Fruit fly (Drosophila melanogaster) whole organism: ENCODE measurements around the gene term.

Experiments
- CG8478 ChIP-seq: fragments of >200 bp; optimal IDR thresholded peaks from 2 replicates; lab custom pipeline; 2018; ENCODE audit warnings: inconsistent platforms
- Dll ChIP-seq: fragments of >200 bp; optimal IDR thresholded peaks from 2 replicates; lab custom pipeline; 2017
- EcR ChIP-seq, 2 experiments: fragments of >200 bp; optimal IDR thresholded peaks; 2 replicates each; lab custom pipeline; 2017; ENCODE audit warnings: missing biosample characterization in 2 of 2, missing genetic modification characterization in 2 of 2, missing genetic modification reagents in 2 of 2
- pan ChIP-seq: fragments of >200 bp; optimal IDR thresholded peaks from 2 replicates; lab custom pipeline; 2017
- psq ChIP-seq: fragments of >200 bp; optimal IDR thresholded peaks from 2 replicates; lab custom pipeline; 2017
- usp ChIP-seq: fragments of >200 bp; optimal IDR thresholded peaks from 2 replicates; lab custom pipeline; 2017; ENCODE audit warnings: missing biosample characterization, missing genetic modification characterization, mixed read lengths

term gene

DNA sequence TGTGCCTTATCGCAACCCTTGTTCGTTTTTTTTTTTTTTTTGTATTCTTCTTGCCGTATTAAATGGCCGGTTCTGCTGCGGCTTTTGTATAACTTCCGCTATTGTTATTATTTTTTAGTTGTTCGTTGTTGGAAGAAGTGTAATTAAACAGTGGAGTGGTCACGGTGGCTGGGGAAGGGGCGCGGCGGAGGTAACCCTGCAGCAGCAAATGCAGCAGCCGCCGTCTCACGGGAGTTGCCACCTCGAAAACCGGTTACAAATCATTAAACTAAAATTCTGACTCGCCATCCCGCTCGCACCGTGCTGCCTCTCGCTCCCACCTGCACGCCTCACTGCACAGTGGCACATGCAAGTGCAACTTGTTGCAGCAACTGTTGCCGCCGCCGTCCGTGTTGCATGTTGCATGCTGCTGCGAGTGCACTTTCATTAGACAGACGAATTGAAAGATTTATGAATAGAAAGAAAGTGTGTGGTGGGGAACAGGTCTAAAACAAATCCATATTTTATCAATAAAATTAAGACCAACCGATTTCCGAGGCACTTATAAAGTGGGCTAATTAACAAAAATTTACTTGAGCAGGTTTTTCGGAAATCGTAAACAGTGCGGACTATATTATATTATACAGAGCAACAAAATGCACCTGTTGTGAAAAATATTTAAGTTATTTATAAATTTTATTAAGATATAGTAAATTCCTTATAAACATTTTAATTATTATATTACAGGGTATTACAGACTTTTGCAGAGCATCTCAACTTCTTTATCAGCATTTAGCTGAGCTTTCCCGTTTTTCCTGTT is 34.3 kb upstream of the term start:
- TF ChIP-seq usp (GFP tag; lab: Kevin White, UChicago) (no peak), pan (lab: Kevin White, UChicago) (no peak), psq (lab: Kevin White, UChicago) (no peak)

DNA sequence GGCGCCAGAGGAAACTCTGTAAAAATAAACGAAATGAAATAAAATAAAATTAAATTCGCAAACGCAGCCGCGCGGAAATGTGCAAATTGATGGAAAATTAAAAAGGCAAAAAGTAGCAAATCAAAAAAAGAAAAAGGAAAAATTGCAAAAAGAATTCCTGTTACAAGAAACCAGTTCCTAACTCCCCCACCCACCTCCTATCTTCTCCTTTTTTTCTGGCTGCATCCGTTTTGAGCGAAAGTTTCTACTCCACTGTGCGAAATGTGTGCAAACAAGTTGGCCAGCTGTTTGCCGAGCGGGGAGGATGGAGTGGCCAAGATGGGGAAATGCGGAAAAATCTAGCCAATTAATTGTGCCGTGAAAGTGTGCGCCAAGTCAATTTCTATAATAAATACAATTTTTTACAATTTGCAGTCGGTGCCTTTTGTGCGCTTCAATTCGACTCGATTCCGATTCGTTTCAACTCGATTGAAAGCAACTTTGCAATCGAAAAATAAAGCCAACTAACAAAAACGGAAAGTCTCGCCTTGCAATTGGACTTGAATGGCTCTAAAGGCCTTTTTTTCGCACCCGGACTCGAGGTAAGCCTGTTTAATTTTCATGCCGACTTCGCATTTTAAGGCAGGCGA is 33.0 kb upstream of the term start:
- TF ChIP-seq usp (GFP tag; lab: Kevin White, UChicago) = no peak

DNA sequence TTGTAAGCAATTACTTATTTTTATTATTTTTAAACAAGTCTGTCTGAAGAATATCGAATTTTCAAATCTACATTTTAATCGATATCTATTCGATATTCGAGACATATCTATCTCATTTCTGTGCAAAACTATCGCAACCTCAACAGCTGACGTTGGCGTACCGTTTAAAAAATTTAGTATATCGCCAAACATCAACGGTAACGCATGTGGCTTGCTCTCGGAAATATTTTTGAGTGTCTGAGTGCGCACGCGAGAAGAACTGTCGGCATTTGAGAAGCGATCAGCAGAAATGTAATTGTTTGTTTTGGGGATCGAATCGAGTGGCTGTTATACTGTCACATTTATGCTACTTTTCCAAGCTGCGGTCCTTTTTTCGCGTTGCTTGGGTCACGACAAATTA is 32.2 kb upstream of the term start, which contains the start of gene MYPT-75D:
Gene MYPT-75D, plus strand, starts transcription at position 174 of the 400 bp plus-strand sequence.
- TF ChIP-seq psq (lab: Kevin White, UChicago) (no peak), EcR (GFP tag; optimal IDR thresholded peaks at IDR 0.05; lab: Kevin White, UChicago) (no peak), pan (lab: Kevin White, UChicago) (no peak), Dll (lab: Kevin White, UChicago) (no peak), usp (GFP tag; lab: Kevin White, UChicago) (no peak), CG8478 (lab: Kevin White, UChicago) (no peak)

- no peak for TF ChIP-seq CG8478 (lab: Kevin White, UChicago)
Observed at dm6 chr3L:18622422-18622739, 28.8 kb upstream of the term start, which contains the start of gene bora. TSS of gene bora (plus strand) at chr3L:18622692.

DNA sequence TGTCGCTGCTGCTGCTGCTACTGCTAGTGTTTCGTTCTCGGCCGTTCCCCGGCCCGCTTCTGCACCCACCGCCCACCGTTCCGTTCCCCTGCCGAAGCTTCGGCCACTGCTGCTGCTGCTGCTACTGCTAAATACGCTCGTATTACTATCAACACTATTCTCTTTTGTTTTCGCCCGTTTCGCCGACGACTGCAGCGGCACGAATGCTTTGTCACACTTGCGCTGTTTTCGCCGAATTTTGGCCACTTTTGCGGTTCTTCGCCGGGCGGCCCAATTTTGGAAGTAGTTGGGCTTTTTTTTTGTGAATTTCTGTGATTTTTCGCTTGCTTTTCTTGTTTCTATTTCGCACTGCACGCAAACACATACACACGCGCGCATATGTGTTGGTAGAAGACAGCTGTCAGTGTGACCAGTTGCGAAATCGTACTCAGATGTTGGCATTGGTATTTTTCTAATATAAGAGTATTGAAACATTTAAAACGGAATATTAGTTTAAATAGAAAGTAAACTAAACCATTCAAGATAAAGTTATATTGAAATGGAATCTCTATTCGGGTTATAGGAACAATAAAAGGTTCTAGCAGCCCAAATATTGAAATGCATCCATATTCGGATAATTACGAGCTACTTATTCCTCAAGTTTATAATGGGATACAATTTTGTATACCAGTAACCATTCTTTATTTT is 28.3 kb upstream of the term start, which contains the start of gene not:
Gene not, minus strand, starts transcription at position 395 of the 687 bp plus-strand sequence.
- TF ChIP-seq psq (lab: Kevin White, UChicago) = no peak
- TF ChIP-seq CG8478 (lab: Kevin White, UChicago) = no peak
- no peak for TF ChIP-seq pan (lab: Kevin White, UChicago)
- TF ChIP-seq EcR (GFP tag; optimal IDR thresholded peaks at IDR 0.05; lab: Kevin White, UChicago) = no peak
- TF ChIP-seq usp (GFP tag; lab: Kevin White, UChicago) = no peak
- TF ChIP-seq Dll (lab: Kevin White, UChicago) = no peak

DNA sequence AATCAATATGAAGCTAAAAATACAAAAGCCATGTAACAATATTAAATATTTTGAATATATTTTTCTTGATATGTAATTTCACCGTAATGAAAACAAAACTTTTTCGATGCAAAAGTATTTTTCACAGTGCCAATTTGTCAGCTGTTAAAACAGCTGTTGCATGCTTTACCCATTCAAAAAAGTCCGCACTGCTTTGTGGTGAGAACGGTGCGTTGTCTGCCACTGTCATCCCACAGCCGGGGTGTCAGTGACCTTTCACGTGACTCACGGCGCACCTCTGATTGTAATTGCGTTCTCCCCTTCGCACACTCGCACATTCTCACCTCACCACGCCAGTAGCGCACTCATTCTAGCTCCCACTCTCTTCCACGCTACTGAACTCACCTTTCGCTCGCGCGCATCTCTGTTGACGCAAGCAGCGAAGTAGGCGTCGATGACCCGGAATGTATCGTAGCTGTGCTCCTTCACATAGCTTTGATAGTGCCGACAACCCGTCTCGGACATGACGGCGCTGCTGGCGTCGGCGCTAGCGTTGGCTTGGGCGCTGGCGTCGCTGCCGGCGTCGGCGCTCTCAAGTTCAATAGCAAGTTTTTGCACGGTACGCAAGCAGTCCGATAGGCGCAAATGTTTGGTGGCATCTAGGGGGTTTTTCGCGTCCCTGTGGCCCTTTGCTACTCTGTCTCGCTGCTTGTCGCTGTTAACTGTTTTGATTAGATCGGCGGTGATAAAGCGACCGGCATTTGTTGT is 27.6 kb upstream of the term start:
- peak; percentile 79 for TF ChIP-seq Dll (lab: Kevin White, UChicago)
- TF ChIP-seq EcR (GFP tag; optimal IDR thresholded peaks at IDR 0.05; lab: Kevin White, UChicago) = peak; percentile 92 to 99
- no peak for TF ChIP-seq CG8478 (lab: Kevin White, UChicago)
- peak; percentile 61 for TF ChIP-seq pan (lab: Kevin White, UChicago)
- TF ChIP-seq psq (lab: Kevin White, UChicago) = no peak

dm6 chr3L:18617893-18618577 is 24.5 kb upstream of the term start, which contains the start of the genes CG13380 and CG4174:
TSS of gene CG13380 (minus strand) at chr3L:18617943.
TSS of gene CG4174 (minus strand) at chr3L:18617943.
- TF ChIP-seq psq (lab: Kevin White, UChicago) (no peak), pan (lab: Kevin White, UChicago) (no peak)

DNA sequence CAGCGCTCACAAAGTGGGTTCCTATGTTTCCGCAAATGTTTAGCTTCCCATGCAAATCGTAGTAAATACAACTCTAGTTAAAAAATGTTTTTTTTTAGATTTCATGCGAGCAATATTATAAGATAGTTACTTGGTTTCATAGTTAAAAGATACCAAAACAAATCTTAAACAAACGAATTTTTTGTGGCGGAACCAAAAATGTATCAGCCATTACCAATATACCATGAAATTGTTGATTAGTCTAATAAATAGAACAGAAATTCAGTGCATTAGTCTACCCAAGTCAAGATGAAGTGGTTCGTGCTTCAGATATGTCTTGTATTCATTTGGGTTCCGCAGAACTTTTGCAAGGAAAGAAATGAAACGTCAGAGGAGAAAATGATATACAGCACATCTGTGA is 18.0 kb upstream of the term start, which contains the start of gene CG32199:
Gene CG32199, plus strand, starts transcription at position 301 of the 400 bp plus-strand sequence.
- no peak for TF ChIP-seq psq (lab: Kevin White, UChicago)
- TF ChIP-seq CG8478 (lab: Kevin White, UChicago) = no peak
- TF ChIP-seq EcR (GFP tag; optimal IDR thresholded peaks at IDR 0.05; lab: Kevin White, UChicago) = no peak
- no peak for TF ChIP-seq pan (lab: Kevin White, UChicago)
- no peak for TF ChIP-seq usp (GFP tag; lab: Kevin White, UChicago)
- no peak for TF ChIP-seq Dll (lab: Kevin White, UChicago)

DNA sequence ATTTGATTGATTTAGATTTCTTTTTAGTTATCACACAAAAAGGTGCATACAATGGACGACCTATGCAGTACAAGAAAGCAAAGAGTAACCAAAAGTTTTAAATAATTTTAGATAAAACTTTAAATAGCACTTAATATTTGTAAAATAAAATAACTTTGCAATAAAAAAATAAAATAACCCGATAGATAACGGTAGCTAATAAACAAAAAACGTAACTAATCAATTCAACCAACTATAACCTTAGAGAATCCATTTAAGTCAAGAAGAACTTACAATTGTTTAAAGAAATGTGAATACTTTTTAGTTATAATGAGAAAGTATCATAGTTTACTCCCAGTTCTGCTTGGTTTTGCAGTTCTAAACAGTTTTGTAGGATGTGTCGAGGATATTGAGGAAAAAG is 15.7 kb upstream of the term start, which contains the start of gene CG32201:
Gene CG32201, plus strand, starts transcription at position 301 of the 400 bp plus-strand sequence.
- TF ChIP-seq pan (lab: Kevin White, UChicago) (no peak), EcR (GFP tag; optimal IDR thresholded peaks at IDR 0.05; lab: Kevin White, UChicago) (no peak), usp (GFP tag; lab: Kevin White, UChicago) (no peak), CG8478 (lab: Kevin White, UChicago) (no peak), psq (lab: Kevin White, UChicago) (no peak), Dll (lab: Kevin White, UChicago) (no peak)

- no peak for TF ChIP-seq EcR (GFP tag; optimal IDR thresholded peaks at IDR 0.05; lab: Kevin White, UChicago)
- TF ChIP-seq Dll (lab: Kevin White, UChicago) = no peak
- TF ChIP-seq usp (GFP tag; lab: Kevin White, UChicago) = no peak
- no peak for TF ChIP-seq psq (lab: Kevin White, UChicago)
- no peak for TF ChIP-seq CG8478 (lab: Kevin White, UChicago)
- no peak for TF ChIP-seq pan (lab: Kevin White, UChicago)
Observed at dm6 chr3L:18607162-18607561, 13.6 kb upstream of the term start, which contains the start of gene CG18231. TSS of gene CG18231 (plus strand) at chr3L:18607462.
